Fruit fly (Drosophila melanogaster): ENCODE results near the gene vn.

dm6 chr3L:5828684-5829083, 16.8 kb downstream of the vn start:
- TF ChIP-seq CG8478 (optimal IDR thresholded peaks at IDR 0.05): no peak
- no peak for TF ChIP-seq usp (GFP tag; optimal IDR thresholded peaks at IDR 0.05)
- TF ChIP-seq psq (optimal IDR thresholded peaks at IDR 0.05): no peak

All from whole organism.